Fruit fly (Drosophila melanogaster) whole organism, embryonic: ENCODE results near the gene red.

Experiments
- Adf1 ChIP-seq: fragments of 200-800 bp; sonication (Bioruptor generic); IDR thresholded peaks from 2 replicates; pipeline ENCODE4 v1.3.6; 2022; ENCODE audit warnings: missing biosample characterization, missing genetic modification characterization
- BEAF-32 ChIP-seq: fragments of 200-800 bp; sonication (Bioruptor generic); optimal IDR thresholded peaks from 3 replicates; lab custom pipeline; 2017; ENCODE audit warnings: missing biosample characterization, missing genetic modification characterization, mild to moderate bottlenecking, moderate library complexity, missing genetic modification reagents
- Bdp1 ChIP-seq: fragments of 200-800 bp; sonication (Bioruptor generic); optimal IDR thresholded peaks from 3 replicates; lab custom pipeline; 2016; ENCODE audit warnings: missing biosample characterization, missing genetic modification characterization
- CG10959 ChIP-seq: fragments of 200-800 bp; sonication (Bioruptor generic); IDR thresholded peaks from 2 replicates; pipeline ENCODE4 v1.3.6; 2022; ENCODE audit warnings: missing biosample characterization, missing genetic modification characterization
- CG11247 ChIP-seq: fragments of 200-800 bp; sonication (Bioruptor generic); IDR thresholded peaks from 2 replicates; pipeline ENCODE4 v1.3.6; 2022; ENCODE audit warnings: missing biosample characterization, missing genetic modification characterization
- CG11695 ChIP-seq: fragments of 200-800 bp; sonication (Bioruptor generic); IDR thresholded peaks from 3 replicates; pipeline ENCODE4 v1.3.6; 2022; ENCODE audit warnings: missing biosample characterization, missing genetic modification characterization
- CG12104 ChIP-seq: fragments of 200-800 bp; sonication (Bioruptor generic); optimal IDR thresholded peaks from 3 replicates; lab custom pipeline; 2016; ENCODE audit warnings: missing biosample characterization, missing genetic modification characterization
- CG12769 ChIP-seq: fragments of 200-800 bp; sonication (Bioruptor generic); optimal IDR thresholded peaks from 2 replicates; lab custom pipeline; 2019; ENCODE audit warnings: missing biosample characterization, mild to moderate bottlenecking, missing genetic modification characterization, moderate library complexity
- CG15696 ChIP-seq: fragments of 200-800 bp; sonication (Bioruptor generic); optimal IDR thresholded peaks from 2 replicates; lab custom pipeline; 2019; ENCODE audit warnings: missing biosample characterization, mild to moderate bottlenecking, missing genetic modification characterization, moderate library complexity
- CG17186 ChIP-seq: fragments of 200-800 bp; sonication (Bioruptor generic); optimal IDR thresholded peaks from 3 replicates; lab custom pipeline; 2017; ENCODE audit warnings: missing biosample characterization, missing genetic modification reagents, missing genetic modification characterization
- CG1792 ChIP-seq: fragments of 200-800 bp; sonication (Bioruptor generic); optimal IDR thresholded peaks from 2 replicates; lab custom pipeline; 2016; ENCODE audit warnings: missing biosample characterization, missing genetic modification characterization
- CG18599 ChIP-seq: fragments of 200-800 bp; sonication (Bioruptor generic); optimal IDR thresholded peaks from 3 replicates; lab custom pipeline; 2017; ENCODE audit warnings: missing biosample characterization, missing genetic modification characterization, mild to moderate bottlenecking, moderate library complexity, missing genetic modification reagents
- CG30431 ChIP-seq: fragments of 200-800 bp; sonication (Bioruptor generic); optimal IDR thresholded peaks from 2 replicates; lab custom pipeline; 2017; ENCODE audit warnings: missing biosample characterization, missing genetic modification characterization
- CG3726 ChIP-seq: fragments of 200-800 bp; sonication (Bioruptor generic); IDR thresholded peaks from 3 replicates; pipeline ENCODE4, ENCODE4 v1.3.6; 2022; ENCODE audit warnings: missing biosample characterization, missing genetic modification characterization
- CG3847 ChIP-seq: fragments of 200-800 bp; sonication (Bioruptor generic); IDR thresholded peaks from 2 replicates; pipeline ENCODE4 v1.3.6; 2022; ENCODE audit warnings: missing biosample characterization, missing genetic modification characterization
- CG6683 ChIP-seq: fragments of 200-800 bp; sonication (Bioruptor generic); optimal IDR thresholded peaks from 2 replicates; lab custom pipeline; 2017; ENCODE audit warnings: missing biosample characterization, mild to moderate bottlenecking, missing genetic modification characterization, missing genetic modification reagents
- CG6791 ChIP-seq: fragments of 200-800 bp; sonication (Bioruptor generic); IDR thresholded peaks from 3 replicates; pipeline ENCODE4 v1.3.6; 2022; ENCODE audit warnings: missing biosample characterization, missing genetic modification characterization; ENCODE audit not compliant: partially characterized antibody
- CG7271 ChIP-seq: fragments of 200-800 bp; sonication (Bioruptor generic); optimal IDR thresholded peaks from 2 replicates; lab custom pipeline; 2018; ENCODE audit warnings: missing biosample characterization, mild to moderate bottlenecking, missing genetic modification characterization, moderate library complexity
- CG7372 ChIP-seq: fragments of 200-800 bp; sonication (Bioruptor generic); IDR thresholded peaks from 2 replicates; pipeline ENCODE4 v1.3.6; 2022; ENCODE audit warnings: missing biosample characterization, missing genetic modification characterization
- CG7745 ChIP-seq: fragments of 200-800 bp; sonication (Bioruptor generic); optimal IDR thresholded peaks from 2 replicates; lab custom pipeline; 2018; ENCODE audit warnings: missing biosample characterization, mild to moderate bottlenecking, missing genetic modification characterization, moderate library complexity
- CG8478 ChIP-seq: fragments of >200 bp; optimal IDR thresholded peaks from 2 replicates; lab custom pipeline; 2018
- CG8924 ChIP-seq: fragments of 200-800 bp; optimal IDR thresholded peaks from 3 replicates; lab custom pipeline; 2019; ENCODE audit warnings: missing biosample characterization, mild to moderate bottlenecking, missing genetic modification characterization, moderate library complexity
- Doc3 ChIP-seq: fragments of 200-800 bp; sonication (Bioruptor generic); IDR thresholded peaks from 3 replicates; pipeline ENCODE4 v1.3.6; 2022; ENCODE audit warnings: missing biosample characterization, missing genetic modification characterization; ENCODE audit not compliant: partially characterized antibody
- Ets65A ChIP-seq: fragments of 200-800 bp; sonication (Bioruptor generic); peaks from one replicate; lab custom pipeline; 2016; ENCODE audit warnings: missing biosample characterization, missing genetic modification characterization
- Hand ChIP-seq: fragments of 200-800 bp; sonication (Bioruptor generic); optimal IDR thresholded peaks from 2 replicates; lab custom pipeline; 2017; ENCODE audit warnings: mild to moderate bottlenecking, missing biosample characterization, missing genetic modification reagents, missing genetic modification characterization
- MBD-R2 ChIP-seq: fragments of 200-800 bp; sonication (Bioruptor generic); IDR thresholded peaks from 2 replicates; pipeline ENCODE4 v1.3.6; 2022; ENCODE audit warnings: missing biosample characterization, missing genetic modification characterization
- Meics ChIP-seq: fragments of 200-800 bp; sonication (Bioruptor generic); optimal IDR thresholded peaks from 2 replicates; lab custom pipeline; 2017; ENCODE audit warnings: missing biosample characterization, mild to moderate bottlenecking, missing genetic modification characterization
- Oli ChIP-seq: fragments of 200-800 bp; sonication (Bioruptor generic); optimal IDR thresholded peaks from 2 replicates; lab custom pipeline; 2018; ENCODE audit warnings: missing biosample characterization, mild to moderate bottlenecking, missing genetic modification characterization, moderate library complexity
- Opbp ChIP-seq: fragments of 200-800 bp; sonication (Bioruptor generic); IDR thresholded peaks from 3 replicates; pipeline ENCODE4 v1.3.6; 2022; ENCODE audit warnings: missing biosample characterization, missing genetic modification characterization; ENCODE audit not compliant: partially characterized antibody
- Optix ChIP-seq: fragments of 200-800 bp; sonication (Bioruptor generic); IDR thresholded peaks from 3 replicates; pipeline ENCODE4 v1.3.6; 2022; ENCODE audit warnings: missing biosample characterization, missing genetic modification characterization
- Poxn ChIP-seq: fragments of 200-800 bp; sonication (Bioruptor generic); IDR thresholded peaks from 2 replicates; pipeline ENCODE4 v1.3.6; 2022; ENCODE audit warnings: missing biosample characterization, missing genetic modification characterization
- Ptx1 ChIP-seq: fragments of 200-800 bp; sonication (Bioruptor generic); IDR thresholded peaks from 2 replicates; pipeline ENCODE4 v1.3.6; 2022; ENCODE audit warnings: missing biosample characterization, missing genetic modification characterization
- ac ChIP-seq: fragments of 200-800 bp; sonication (Bioruptor generic); optimal IDR thresholded peaks from 3 replicates; lab custom pipeline; 2017; ENCODE audit warnings: missing biosample characterization, mild to moderate bottlenecking, missing genetic modification characterization
- chinmo ChIP-seq: fragments of 200-800 bp; sonication (Bioruptor generic); IDR thresholded peaks from 4 replicates; pipeline ENCODE4 v1.3.6; 2022; ENCODE audit warnings: missing biosample characterization, missing genetic modification characterization; ENCODE audit not compliant: partially characterized antibody
- croc ChIP-seq: fragments of 200-800 bp; sonication (Bioruptor generic); conservative IDR thresholded peaks from 3 replicates; pipeline ENCODE4 v1.3.6; 2022; ENCODE audit warnings: missing biosample characterization, missing genetic modification characterization
- crol ChIP-seq: fragments of 200-800 bp; sonication (Bioruptor generic); IDR thresholded peaks from 2 replicates; pipeline ENCODE4 v1.3.6; 2022; ENCODE audit warnings: missing biosample characterization, missing genetic modification characterization
- dmrt11E ChIP-seq: fragments of 200-800 bp; sonication (Bioruptor generic); optimal IDR thresholded peaks from 3 replicates; lab custom pipeline; 2018; ENCODE audit warnings: missing biosample characterization, mild to moderate bottlenecking, missing genetic modification characterization, moderate library complexity
- dpn ChIP-seq, 2 experiments: fragments of 200-800 bp; sonication (Bioruptor generic); optimal IDR thresholded peaks; 3 replicates each; lab custom pipeline; 2016; ENCODE audit warnings: missing biosample characterization in 2 of 2, missing genetic modification characterization in 2 of 2
- emc ChIP-seq: fragments of 200-800 bp; sonication (Bioruptor generic); optimal IDR thresholded peaks from 2 replicates; lab custom pipeline; 2016; ENCODE audit warnings: missing biosample characterization, missing genetic modification characterization
- gsb ChIP-seq: fragments of 200-800 bp; sonication (Bioruptor generic); IDR thresholded peaks from 2 replicates; pipeline ENCODE4 v1.3.6; 2022; ENCODE audit warnings: missing biosample characterization, missing genetic modification characterization
- knrl ChIP-seq: fragments of 200-800 bp; sonication (Bioruptor generic); IDR thresholded peaks from 3 replicates; pipeline ENCODE4 v1.3.6; 2022; ENCODE audit warnings: missing biosample characterization, missing genetic modification characterization; ENCODE audit not compliant: partially characterized antibody
- onecut ChIP-seq: fragments of 200-800 bp; sonication (Bioruptor generic); IDR thresholded peaks from 2 replicates; pipeline ENCODE4 v1.3.6; 2022; ENCODE audit warnings: missing biosample characterization, missing genetic modification characterization
- peb ChIP-seq: fragments of 200-800 bp; sonication (Bioruptor generic); IDR thresholded peaks from 2 replicates; pipeline ENCODE4 v1.3.6; 2022; ENCODE audit warnings: missing biosample characterization, missing genetic modification characterization
- phol ChIP-seq: fragments of 200-800 bp; sonication (Bioruptor generic); optimal IDR thresholded peaks from 3 replicates; lab custom pipeline; 2018; ENCODE audit warnings: missing biosample characterization, mild to moderate bottlenecking, missing genetic modification characterization, moderate library complexity
- pita ChIP-seq: fragments of 200-800 bp; sonication (Bioruptor generic); optimal IDR thresholded peaks from 2 replicates; lab custom pipeline; 2017; ENCODE audit warnings: missing biosample characterization, mild to moderate bottlenecking, missing genetic modification characterization
- psq ChIP-seq: fragments of 200-800 bp; sonication (Bioruptor generic); optimal IDR thresholded peaks from 2 replicates; lab custom pipeline; 2017; ENCODE audit warnings: missing biosample characterization, missing genetic modification characterization
- sob ChIP-seq: fragments of 200-800 bp; sonication (Bioruptor generic); IDR thresholded peaks from 2 replicates; pipeline ENCODE4 v1.3.6; 2022; ENCODE audit warnings: missing biosample characterization, missing genetic modification characterization
- tgo ChIP-seq: fragments of 200-800 bp; sonication (Bioruptor generic); IDR thresholded peaks from 3 replicates; pipeline ENCODE4 v1.3.6; 2022; ENCODE audit warnings: missing biosample characterization, missing genetic modification characterization
- tin ChIP-seq: fragments of 200-800 bp; sonication (Bioruptor generic); optimal IDR thresholded peaks from 3 replicates; lab custom pipeline; 2016; ENCODE audit warnings: missing biosample characterization, missing genetic modification characterization
- tio ChIP-seq: fragments of 200-800 bp; sonication (Bioruptor generic); optimal IDR thresholded peaks from 2 replicates; lab custom pipeline; 2017; ENCODE audit warnings: missing biosample characterization, missing genetic modification characterization, inconsistent platforms
- tx ChIP-seq: fragments of 200-800 bp; sonication (Bioruptor generic); optimal IDR thresholded peaks from 2 replicates; lab custom pipeline; 2016; ENCODE audit warnings: missing biosample characterization, missing genetic modification characterization

Gene red

dm6 chr3R:14348480-14348879, 59.6 kb downstream of the red start (continued):
- TF ChIP-seq CG7745 (no peak), CG11247 (no peak), CG8924 (tag; lab: Kevin White, UChicago) (peak; percentile 10), psq (GFP tag; lab: Kevin White, UChicago) (no peak), onecut (GFP tag; lab: Robert Waterston, UW) (no peak), emc (no peak), Meics (GFP tag; lab: Kevin White, UChicago) (no peak), phol (tag; lab: Kevin White, UChicago) (peak; percentile 9), crol (GFP tag; lab: Robert Waterston, UW) (no peak), CG6791 (GFP tag; lab: Robert Waterston, UW) (no peak), Hand (GFP tag; lab: Kevin White, UChicago) (no peak), CG30431 (GFP tag; lab: Kevin White, UChicago) (no peak)

- TF ChIP-seq ac (GFP tag; lab: Kevin White, UChicago) (no peak), dpn (GFP tag; optimal IDR thresholded peaks at IDR 0.05; lab: Kevin White, UChicago) (peak in 1 of 2 experiments; percentile 12), Bdp1 (GFP tag; lab: Kevin White, UChicago) (no peak), CG7372 (GFP tag; lab: Robert Waterston, UW) (0 out of 2 replicates have a peak, but pooled peaks have one; percentile 16), CG12769 (tag; lab: Kevin White, UChicago) (peak; percentile 20), CG10959 (no peak), Adf1 (GFP tag; lab: Robert Waterston, UW) (no peak), tgo (GFP tag; lab: Robert Waterston, UW) (no peak), gsb (no peak), Meics (GFP tag; lab: Kevin White, UChicago) (peak; percentile 54), chinmo (no peak), knrl (GFP tag; lab: Robert Waterston, UW) (no peak), Opbp (GFP tag; lab: Robert Waterston, UW) (no peak), Optix (GFP tag; lab: Robert Waterston, UW) (no peak), Oli (peak; percentile 42), Poxn (GFP tag; lab: Robert Waterston, UW) (no peak), CG1792 (GFP tag; lab: Kevin White, UChicago) (no peak), Ptx1 (GFP tag; lab: Robert Waterston, UW) (no peak), CG17186 (GFP tag; lab: Kevin White, UChicago) (no peak), MBD-R2 (GFP tag; lab: Robert Waterston, UW) (no peak), pita (GFP tag; lab: Kevin White, UChicago) (no peak), peb (GFP tag; lab: Robert Waterston, UW) (no peak), tin (GFP tag; lab: Kevin White, UChicago) (no peak), CG7271 (no peak), tio (GFP tag; lab: Kevin White, UChicago) (no peak), CG11695 (GFP tag; lab: Robert Waterston, UW) (no peak), croc (GFP tag; lab: Robert Waterston, UW) (no peak), Doc3 (GFP tag; lab: Robert Waterston, UW) (no peak), CG12104 (GFP tag; lab: Kevin White, UChicago) (no peak), dmrt11E (peak; percentile 0), CG3726 (no peak), BEAF-32 (GFP tag; lab: Kevin White, UChicago) (no peak), CG15696 (no peak), CG8478 (no peak), CG6683 (no peak), CG3847 (GFP tag; lab: Robert Waterston, UW) (no peak), tx (GFP tag; lab: Kevin White, UChicago) (no peak), Ets65A (peak; percentile 40), sob (GFP tag; lab: Robert Waterston, UW) (no peak), CG18599 (peak; percentile 65)
Observed at dm6 chr3R:14351418-14351817, 62.5 kb downstream of the red start.
